Worm (Caenorhabditis elegans): Measurements from ENCODE around the gene camt-1.

Gene camt-1

ce11 chrII:4470972-4471645 lies 33.8 kb downstream of the camt-1 start, which contains the start of gene W06B4.1 (continued):
- TF ChIP-seq hsf-1 (GFP tag; IDR thresholded peaks at IDR 0.05) (peak; percentile 70), D2030.7 (GFP tag; IDR thresholded peaks at IDR 0.05) (peak; percentile 87), die-1 (tag; optimal IDR thresholded peaks at IDR 0.05) (no peak), sea-2 (GFP tag; IDR thresholded peaks at IDR 0.05) (no peak), athp-1 (tag; optimal IDR thresholded peaks at IDR 0.05) (peak; percentile 14), attf-6 (GFP tag; IDR thresholded peaks at IDR 0.05) (no peak), lsl-1 (GFP tag; optimal IDR thresholded peaks at IDR 0.05) (peak; percentile 86), ztf-26 (tag; optimal IDR thresholded peaks at IDR 0.05) (no peak), mcd-1 (GFP tag; IDR thresholded peaks at IDR 0.05) (no peak), B0019.2 (GFP tag; conservative IDR thresholded peaks at IDR 0.05) (no peak), nhr-27 (tag; optimal IDR thresholded peaks at IDR 0.05) (no peak), atf-7 (tag; optimal IDR thresholded peaks at IDR 0.05) (no peak), efl-1 (GFP tag; optimal IDR thresholded peaks at IDR 0.05) (peak; percentile 94), tlf-1 (GFP tag; optimal IDR thresholded peaks at IDR 0.05) (peak; percentile 85), let-607 (tag; optimal IDR thresholded peaks at IDR 0.05) (no peak), nfyb-1 (GFP tag; IDR thresholded peaks at IDR 0.05) (peak; percentile 13; the same call in 1 of the 2 replicates), sdz-38 (tag; optimal IDR thresholded peaks at IDR 0.05) (no peak), ztf-28 (GFP tag; IDR thresholded peaks at IDR 0.05) (no peak), pha-4 (tag; optimal IDR thresholded peaks at IDR 0.05) (no peak), xnd-1 (tag; optimal IDR thresholded peaks at IDR 0.05) (peak; percentile 83), T26A5.8 (tag; optimal IDR thresholded peaks at IDR 0.05) (no peak)

- no peak for TF ChIP-seq bed-2 (GFP tag; IDR thresholded peaks at IDR 0.05)
- TF ChIP-seq lir-1 (GFP tag; conservative IDR thresholded peaks at IDR 0.05), result no peak
- no peak for TF ChIP-seq dpff-1 (tag; optimal IDR thresholded peaks at IDR 0.05)
- no peak for TF ChIP-seq ztf-22 (GFP tag; optimal IDR thresholded peaks at IDR 0.05)
- TF ChIP-seq dox-1 (GFP tag; IDR thresholded peaks at IDR 0.05), result peak; percentile 22; the same call in 1 of the 2 replicates
- no peak for TF ChIP-seq cebp-1 (GFP tag; IDR thresholded peaks at IDR 0.05)
- peak; percentile 19 for TF ChIP-seq cebp-1 (tag; optimal IDR thresholded peaks at IDR 0.05)
- no peak for TF ChIP-seq B0261.1 (tag; optimal IDR thresholded peaks at IDR 0.05)
- TF ChIP-seq egl-44 (GFP tag; IDR thresholded peaks at IDR 0.05), result no peak
- TF ChIP-seq F10E7.11 (tag; optimal IDR thresholded peaks at IDR 0.05), result no peak
- peak; percentile 77 for TF ChIP-seq nhr-80 (tag; optimal IDR thresholded peaks at IDR 0.05)
- TF ChIP-seq cebp-2 (GFP tag; IDR thresholded peaks at IDR 0.05), result no peak
- TF ChIP-seq dpl-1 (GFP tag; optimal IDR thresholded peaks at IDR 0.05), result no peak
- TF ChIP-seq lin-26 (GFP tag; IDR thresholded peaks at IDR 0.05), result no peak
- peak; percentile 4 for TF ChIP-seq attf-5 (GFP tag; optimal IDR thresholded peaks at IDR 0.05)
- no peak for TF ChIP-seq nhr-179 (tag; optimal IDR thresholded peaks at IDR 0.05)
- no peak for TF ChIP-seq F39B2.1 (GFP tag; IDR thresholded peaks at IDR 0.05)
- TF ChIP-seq hmg-1.2 (GFP tag; IDR thresholded peaks at IDR 0.05), result peak; percentile 38; the same call in 1 of the 2 replicates
- no peak for TF ChIP-seq T26A5.8 (tag; optimal IDR thresholded peaks at IDR 0.05)
- TF ChIP-seq nfya-2 (GFP tag; IDR thresholded peaks at IDR 0.05), result no peak
- TF ChIP-seq pha-4 (tag; optimal IDR thresholded peaks at IDR 0.05), result no peak
- TF ChIP-seq C17E4.6 (GFP tag; IDR thresholded peaks at IDR 0.05), result no peak
- TF ChIP-seq egl-18 (GFP tag; IDR thresholded peaks at IDR 0.05), result no peak
- TF ChIP-seq tlf-1 (GFP tag; optimal IDR thresholded peaks at IDR 0.05), result no peak
Observed at ce11 chrII:4468897-4469459, 36.0 kb downstream of the camt-1 start.
